Worm (Caenorhabditis elegans): ENCODE data around the gene C04B4.6.

DNA sequence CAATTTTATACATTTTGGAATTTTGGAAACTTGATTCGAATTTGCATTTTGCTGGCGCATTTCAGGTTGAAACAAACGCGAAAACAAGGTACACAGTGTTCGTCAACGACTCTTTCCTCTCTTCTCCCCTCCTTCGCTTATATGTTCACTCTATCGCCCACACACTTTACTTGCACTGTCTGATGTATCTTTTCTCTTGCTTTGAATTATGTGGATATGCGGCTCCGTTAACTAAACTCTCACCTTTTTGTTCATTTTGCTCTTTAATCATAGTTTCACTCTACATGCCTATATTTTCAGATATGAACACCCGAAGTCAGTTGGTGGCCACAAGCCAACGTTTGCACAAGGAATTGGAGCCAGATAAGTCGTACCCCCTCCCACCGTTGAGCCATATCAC, 18.8 kb upstream of the C04B4.6 start, which contains the start of gene W06D11.1:
- TF ChIP-seq W03F9.2 (tag; optimal IDR thresholded peaks at IDR 0.05) = no peak
- no peak for TF ChIP-seq him-1 (tag; optimal IDR thresholded peaks at IDR 0.05)
